Fruit fly (Drosophila melanogaster): ENCODE results near the gene Pkcdelta.

- TF ChIP-seq toe (GFP tag; optimal IDR thresholded peaks at IDR 0.05): no peak
- no peak for TF ChIP-seq CG7045 (GFP tag; optimal IDR thresholded peaks at IDR 0.05)
- no peak for TF ChIP-seq bab1 (GFP tag; optimal IDR thresholded peaks at IDR 0.05)
- no peak for TF ChIP-seq CG7101 (tag; optimal IDR thresholded peaks at IDR 0.05)
- TF ChIP-seq cnc (optimal IDR thresholded peaks at IDR 0.05): no peak
- TF ChIP-seq Clk (GFP tag; optimal IDR thresholded peaks at IDR 0.05): no peak
Observed at dm6 chrX:12447874-12448273, 15.8 kb downstream of the Pkcdelta start.

Data from whole organism, adult.